Fruit fly (Drosophila melanogaster): ENCODE measurements around the gene Ddc.

dm6 chr2L:19098668-19099067 is 21.4 kb downstream of the Ddc start:
- no peak for TF ChIP-seq h (GFP tag; optimal IDR thresholded peaks at IDR 0.05)
- no peak for TF ChIP-seq pan (optimal IDR thresholded peaks at IDR 0.05)
- no peak for TF ChIP-seq GATAd (GFP tag; optimal IDR thresholded peaks at IDR 0.05)
- TF ChIP-seq OdsH (GFP tag; optimal IDR thresholded peaks at IDR 0.05), result no peak
- no peak for TF ChIP-seq ey (GFP tag; optimal IDR thresholded peaks at IDR 0.05)
- TF ChIP-seq psq (GFP tag; optimal IDR thresholded peaks at IDR 0.05), result no peak
- TF ChIP-seq Hr83 (GFP tag; optimal IDR thresholded peaks at IDR 0.05; ENCODE audit: poor library complexity, severe bottlenecking), result no peak
- TF ChIP-seq usp (GFP tag; optimal IDR thresholded peaks at IDR 0.05), result no peak
- no peak for TF ChIP-seq fru (GFP tag; optimal IDR thresholded peaks at IDR 0.05)
- TF ChIP-seq Dif (GFP tag; optimal IDR thresholded peaks at IDR 0.05; ENCODE audit: partially characterized antibody), result no peak
- TF ChIP-seq CrebA (GFP tag; optimal IDR thresholded peaks at IDR 0.05; ENCODE audit: borderline replicate concordance), result no peak
- no peak for TF ChIP-seq Vsx2 (GFP tag; optimal IDR thresholded peaks at IDR 0.05; ENCODE audit: partially characterized antibody)

Data from whole organism, wandering third instar larva.